Worm (Caenorhabditis elegans) whole organism, L1 larva: ENCODE measurements around the gene F44E2.3.

Source experiments
- C04F5.9 ChIP-seq: sonication (generic microtip); optimal IDR thresholded peaks from 2 replicates; lab custom pipeline; 2016; ENCODE audit warnings: missing genetic modification characterization, missing compliant biosample characterization
- C16A3.4 ChIP-seq: fragments of 150-350 bp; optimal IDR thresholded peaks from 2 replicates; lab custom pipeline; 2014; ENCODE audit warnings: missing biosample characterization, missing genetic modification characterization
- C34B4.2 ChIP-seq: sonication (generic microtip); optimal IDR thresholded peaks from 2 replicates; lab custom pipeline; 2017; ENCODE audit warnings: mild to moderate bottlenecking, missing genetic modification characterization, missing compliant biosample characterization
- F16B12.6 ChIP-seq: fragments of 150-350 bp; optimal IDR thresholded peaks from 2 replicates; lab custom pipeline; 2014; ENCODE audit warnings: missing biosample characterization, missing genetic modification characterization
- aly-2 ChIP-seq: fragments of 150-350 bp; optimal IDR thresholded peaks from 2 replicates; lab custom pipeline; 2014; ENCODE audit warnings: missing biosample characterization, missing genetic modification characterization
- blmp-1 ChIP-seq: fragments of 150-350 bp; optimal IDR thresholded peaks from 2 replicates; lab custom pipeline; 2014; ENCODE audit warnings: missing biosample characterization, missing genetic modification characterization
- ceh-63 ChIP-seq: fragments of 200-800 bp; sonication (Bioruptor generic); optimal IDR thresholded peaks from 2 replicates; lab custom pipeline; 2018; ENCODE audit warnings: mild to moderate bottlenecking, missing genetic modification characterization, missing compliant biosample characterization
- ceh-8 ChIP-seq: fragments of 200-800 bp; sonication (Bioruptor generic); optimal IDR thresholded peaks from 2 replicates; lab custom pipeline; 2018; ENCODE audit warnings: mild to moderate bottlenecking, missing genetic modification characterization, moderate library complexity, missing compliant biosample characterization
- ceh-82 ChIP-seq, 3 experiments: fragments of 150-350 bp in 1 of 3; sonication (generic microtip) in 2 of 3; optimal IDR thresholded peaks; 2 replicates each; lab custom pipeline; 2014 to 2017; ENCODE audit warnings: missing biosample characterization in 3 of 3, missing genetic modification characterization in 3 of 3
- ceh-88 ChIP-seq: fragments of 200-800 bp; sonication (Bioruptor generic); IDR thresholded peaks from 2 replicates; pipeline ENCODE4 v1.3.6; 2022; ENCODE audit warnings: missing genetic modification characterization, missing compliant biosample characterization
- ces-1 ChIP-seq: fragments of 150-350 bp; optimal IDR thresholded peaks from 2 replicates; lab custom pipeline; 2014; ENCODE audit warnings: missing biosample characterization, missing genetic modification reagents, missing genetic modification characterization
- dpl-1 ChIP-seq, 3 experiments: fragments of 150-350 bp in 2 of 3; sonication (generic microtip) in 1 of 3; optimal IDR thresholded peaks; 2 replicates each; lab custom pipeline; 2014 to 2017; ENCODE audit warnings: missing biosample characterization in 3 of 3, missing genetic modification characterization in 3 of 3, missing genetic modification reagents in 3 of 3
- dsc-1 ChIP-seq: sonication (generic microtip); optimal IDR thresholded peaks from 2 replicates; lab custom pipeline; 2016; ENCODE audit warnings: mild to moderate bottlenecking, missing genetic modification characterization, missing compliant biosample characterization
- efl-1 ChIP-seq, 4 experiments: fragments of 150-350 bp; optimal IDR thresholded peaks in 3 of 4; peaks in 1 of 4; 1 replicate in 1 of 4; 2 replicates in 3 of 4; lab custom pipeline; 2014; ENCODE audit warnings: missing biosample characterization in 2 of 4, missing genetic modification characterization in 2 of 4, missing genetic modification reagents in 2 of 4
- efl-3 ChIP-seq: fragments of 200-800 bp; sonication (Bioruptor generic); optimal IDR thresholded peaks from 2 replicates; lab custom pipeline; 2018; ENCODE audit warnings: mild to moderate bottlenecking, missing genetic modification characterization, missing compliant biosample characterization
- egl-27 ChIP-seq, 2 experiments: fragments of 150-350 bp in 1 of 2; sonication (generic microtip); optimal IDR thresholded peaks; 3 replicates each; lab custom pipeline; 2017 to 2018; ENCODE audit warnings: missing biosample characterization in 2 of 2, missing genetic modification characterization in 2 of 2, missing genetic modification reagents in 2 of 2
- elt-2 ChIP-seq: sonication (generic microtip); optimal IDR thresholded peaks from 2 replicates; lab custom pipeline; 2016; ENCODE audit warnings: missing genetic modification characterization, mild to moderate bottlenecking, inconsistent platforms, missing compliant biosample characterization, missing genetic modification reagents
- elt-3 ChIP-seq, 6 experiments: fragments of 150-350 bp in 1 of 6; sonication (generic microtip); optimal IDR thresholded peaks; 2 replicates each; lab custom pipeline; 2017 to 2018; ENCODE audit warnings: missing biosample characterization in 6 of 6, missing genetic modification characterization in 6 of 6, inconsistent platforms in 1 of 6
- fkh-10 ChIP-seq: sonication (generic microtip); optimal IDR thresholded peaks from 2 replicates; lab custom pipeline; 2017; ENCODE audit warnings: missing biosample characterization, missing genetic modification reagents, missing genetic modification characterization
- fkh-4 ChIP-seq: sonication (generic microtip); optimal IDR thresholded peaks from 2 replicates; lab custom pipeline; 2016; ENCODE audit warnings: missing compliant biosample characterization, missing genetic modification characterization, borderline replicate concordance
- fos-1 ChIP-seq: fragments of 150-350 bp; optimal IDR thresholded peaks from 2 replicates; lab custom pipeline; 2014; ENCODE audit warnings: missing biosample characterization, missing genetic modification characterization
- grh-1 ChIP-seq: fragments of 200-800 bp; sonication (Bioruptor generic); IDR thresholded peaks from 2 replicates; pipeline ENCODE4 v1.3.6; 2022; ENCODE audit warnings: missing genetic modification reagents, missing genetic modification characterization, missing compliant biosample characterization
- hlh-4 ChIP-seq: sonication (generic microtip); optimal IDR thresholded peaks from 2 replicates; lab custom pipeline; 2016; ENCODE audit warnings: mild to moderate bottlenecking, missing genetic modification characterization, missing compliant biosample characterization
- irx-1 ChIP-seq: sonication (generic microtip); optimal IDR thresholded peaks from 2 replicates; lab custom pipeline; 2016; ENCODE audit warnings: missing genetic modification characterization, missing compliant biosample characterization
- isw-1 ChIP-seq: fragments of 200-800 bp; sonication (Bioruptor generic); IDR thresholded peaks from 2 replicates; pipeline ENCODE4 v1.3.6; 2022; ENCODE audit warnings: missing genetic modification characterization, missing compliant biosample characterization
- jun-1 ChIP-seq: fragments of 150-350 bp; optimal IDR thresholded peaks from 2 replicates; lab custom pipeline; 2014; ENCODE audit warnings: missing biosample characterization, missing genetic modification reagents, missing genetic modification characterization
- lin-13 ChIP-seq: fragments of 150-350 bp; optimal IDR thresholded peaks from 2 replicates; lab custom pipeline; 2014; ENCODE audit warnings: missing biosample characterization, missing genetic modification reagents, missing genetic modification characterization
- lsy-2 ChIP-seq, 2 experiments: fragments of 150-350 bp; optimal IDR thresholded peaks; 2 replicates each; lab custom pipeline; 2014; ENCODE audit warnings: missing biosample characterization in 2 of 2, missing genetic modification characterization in 2 of 2
- mdl-1 ChIP-seq, 2 experiments: fragments of 150-350 bp; optimal IDR thresholded peaks; 2 replicates each; lab custom pipeline; 2014 to 2017; ENCODE audit warnings: missing biosample characterization in 2 of 2, missing genetic modification characterization in 2 of 2, inconsistent platforms in 1 of 2
- mep-1 ChIP-seq: fragments of 150-350 bp; optimal IDR thresholded peaks from 2 replicates; lab custom pipeline; 2014; ENCODE audit warnings: missing biosample characterization, missing genetic modification characterization
- nhr-20 ChIP-seq: sonication (generic microtip); optimal IDR thresholded peaks from 2 replicates; lab custom pipeline; 2016; ENCODE audit warnings: mild to moderate bottlenecking, missing genetic modification characterization, missing compliant biosample characterization
- nhr-71 ChIP-seq: sonication (generic microtip); optimal IDR thresholded peaks from 2 replicates; lab custom pipeline; 2016; ENCODE audit warnings: mild to moderate bottlenecking, missing genetic modification characterization, moderate library complexity, missing compliant biosample characterization
- nhr-76 ChIP-seq: sonication (generic microtip); optimal IDR thresholded peaks from 2 replicates; lab custom pipeline; 2017; ENCODE audit warnings: missing biosample characterization, missing genetic modification characterization
- nhr-84 ChIP-seq: sonication (generic microtip); optimal IDR thresholded peaks from 2 replicates; lab custom pipeline; 2017; ENCODE audit warnings: missing biosample characterization, missing genetic modification characterization
- nhr-85 ChIP-seq: sonication (generic microtip); peaks from one replicate; lab custom pipeline; 2016; ENCODE audit warnings: missing genetic modification characterization, inconsistent platforms, missing compliant biosample characterization
- pax-3 ChIP-seq: fragments of 200-800 bp; sonication (Bioruptor generic); optimal IDR thresholded peaks from 2 replicates; lab custom pipeline; 2018; ENCODE audit warnings: mild to moderate bottlenecking, missing genetic modification characterization, moderate library complexity, missing compliant biosample characterization
- rnt-1 ChIP-seq: sonication (generic microtip); optimal IDR thresholded peaks from 2 replicates; lab custom pipeline; 2016; ENCODE audit warnings: mild to moderate bottlenecking, missing genetic modification characterization, moderate library complexity, missing compliant biosample characterization
- skn-1 ChIP-seq: fragments of 150-350 bp; optimal IDR thresholded peaks from 2 replicates; lab custom pipeline; 2014; ENCODE audit warnings: missing biosample characterization, missing genetic modification characterization
- snpc-4 ChIP-seq: fragments of 150-350 bp; optimal IDR thresholded peaks from 2 replicates; lab custom pipeline; 2014; ENCODE audit warnings: missing biosample characterization, missing genetic modification characterization
- snu-23 ChIP-seq: sonication (generic microtip); optimal IDR thresholded peaks from 2 replicates; lab custom pipeline; 2016; ENCODE audit warnings: missing genetic modification characterization, missing compliant biosample characterization
- tbx-2 ChIP-seq: sonication (generic microtip); optimal IDR thresholded peaks from 2 replicates; lab custom pipeline; 2016; ENCODE audit warnings: missing genetic modification characterization, missing compliant biosample characterization
- unc-130 ChIP-seq: fragments of 150-350 bp; optimal IDR thresholded peaks from 2 replicates; lab custom pipeline; 2017; ENCODE audit warnings: missing biosample characterization, missing genetic modification characterization, inconsistent platforms
- vab-15 ChIP-seq: sonication (generic microtip); optimal IDR thresholded peaks from 2 replicates; lab custom pipeline; 2017; ENCODE audit warnings: missing genotype, mild to moderate bottlenecking, missing genetic modification characterization, missing compliant biosample characterization
- xbp-1 ChIP-seq: sonication (generic microtip); optimal IDR thresholded peaks from 2 replicates; lab custom pipeline; 2016; ENCODE audit warnings: missing genetic modification characterization, missing compliant biosample characterization
- ztf-11 ChIP-seq, 2 experiments: sonication (generic microtip); optimal IDR thresholded peaks; 2 replicates each; lab custom pipeline; 2016 to 2017; ENCODE audit warnings: missing genetic modification characterization in 2 of 2, missing biosample characterization in 1 of 2, missing compliant biosample characterization in 1 of 2
- ztf-4 ChIP-seq: fragments of 150-350 bp; optimal IDR thresholded peaks from 2 replicates; lab custom pipeline; 2014; ENCODE audit warnings: missing biosample characterization, missing genetic modification characterization

Gene F44E2.3

ce11 chrIII:8801352-8801863, 27.7 kb downstream of the F44E2.3 start:
- TF ChIP-seq skn-1 (tag; lab: Kevin White, UChicago) (peak; percentile 18), grh-1 (GFP tag; lab: Robert Waterston, UW) (peak; percentile 40; the same call in 1 of the 2 replicates), mdl-1 (tag; optimal IDR thresholded peaks at IDR 0.05; lab: Kevin White, UChicago) (peak in 1 of 2 experiments; percentile 14), ceh-82 (tag; optimal IDR thresholded peaks at IDR 0.05; lab: Kevin White, UChicago) (peak in 1 of 3 experiments; percentile 5), blmp-1 (tag; lab: Kevin White, UChicago) (peak; percentile 74), ceh-88 (GFP tag; lab: Robert Waterston, UW) (no peak), C16A3.4 (tag; lab: Kevin White, UChicago) (peak; percentile 0), unc-130 (peak; percentile 49), elt-3 (tag; optimal IDR thresholded peaks at IDR 0.05; lab: Kevin White, UChicago) (peak in 3 of 6 experiments; percentile 16 to 81 (median 68)), pax-3 (tag; lab: Kevin White, UChicago) (no peak), lin-13 (GFP tag; lab: Kevin White, UChicago) (peak; percentile 23)

DNA sequence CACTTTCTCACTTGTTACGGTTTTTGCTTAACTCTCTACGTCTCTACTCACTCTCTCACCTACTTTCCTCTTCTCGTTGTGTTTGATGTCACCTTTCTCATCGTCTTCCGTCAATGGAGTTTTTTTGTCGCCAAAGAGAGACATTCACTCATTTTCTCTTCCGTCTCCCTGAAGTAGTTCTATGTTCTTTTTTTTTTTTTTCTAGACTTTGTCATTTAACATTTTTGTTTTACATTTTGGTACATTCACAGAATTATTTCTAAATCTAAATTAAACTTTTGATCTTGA, 28.4 kb downstream of the F44E2.3 start:
- TF ChIP-seq lsy-2 (tag; optimal IDR thresholded peaks at IDR 0.05; lab: Kevin White, UChicago) (no peak), snpc-4 (no peak), mep-1 (tag; lab: Kevin White, UChicago) (no peak), ceh-82 (tag; optimal IDR thresholded peaks at IDR 0.05; lab: Kevin White, UChicago) (peak in 1 of 3 experiments; percentile 1), C34B4.2 (no peak), blmp-1 (tag; lab: Kevin White, UChicago) (peak; percentile 86), nhr-85 (peak; percentile 17), ceh-8 (GFP tag; lab: Kevin White, UChicago) (no peak), efl-1 (optimal IDR thresholded peaks at IDR 0.05; lab: Kevin White, UChicago) (no peak), efl-1 (GFP tag; optimal IDR thresholded peaks at IDR 0.05 in 1 of 2; lab: Kevin White, UChicago) (peak in 1 of 2 experiments; percentile 92), rnt-1 (no peak), isw-1 (GFP tag; lab: Robert Waterston, UW) (no peak), nhr-20 (tag; lab: Kevin White, UChicago) (no peak), hlh-4 (tag; lab: Kevin White, UChicago) (no peak), elt-2 (tag; lab: Kevin White, UChicago) (no peak)

- peak; percentile 92 for TF ChIP-seq vab-15 (tag; lab: Kevin White, UChicago)
- TF ChIP-seq dsc-1 (tag; lab: Kevin White, UChicago): peak; percentile 89
- TF ChIP-seq efl-3 (GFP tag; lab: Kevin White, UChicago): no peak
- peak; percentile 84 for TF ChIP-seq blmp-1 (tag; lab: Kevin White, UChicago)
- TF ChIP-seq ztf-11 (tag; optimal IDR thresholded peaks at IDR 0.05; lab: Kevin White, UChicago): peak in 1 of 2 experiments; percentile 61
- peak; percentile 89 for TF ChIP-seq irx-1 (tag; lab: Kevin White, UChicago)
- TF ChIP-seq lin-13 (GFP tag; lab: Kevin White, UChicago): peak; percentile 90
- TF ChIP-seq snu-23: peak; percentile 90
- TF ChIP-seq ceh-63 (GFP tag; lab: Kevin White, UChicago): no peak
- no peak for TF ChIP-seq C04F5.9 (tag; lab: Kevin White, UChicago)
- peak; percentile 8 for TF ChIP-seq F16B12.6
- TF ChIP-seq elt-3 (tag; optimal IDR thresholded peaks at IDR 0.05; lab: Kevin White, UChicago): peak in 1 of 6 experiments; percentile 23
- TF ChIP-seq dpl-1 (GFP tag; optimal IDR thresholded peaks at IDR 0.05; lab: Kevin White, UChicago): peak; percentile 26 to 60 (median 51)
- TF ChIP-seq fos-1 (tag; lab: Kevin White, UChicago): peak; percentile 92
- peak; percentile 74 for TF ChIP-seq aly-2
- TF ChIP-seq nhr-71 (tag; lab: Kevin White, UChicago): peak; percentile 98
- TF ChIP-seq unc-130: peak; percentile 75
- peak; percentile 79 for TF ChIP-seq fkh-4 (tag; lab: Kevin White, UChicago)
- TF ChIP-seq xbp-1 (tag; lab: Kevin White, UChicago): peak; percentile 83
- no peak for TF ChIP-seq nhr-84 (tag; lab: Kevin White, UChicago)
- TF ChIP-seq pax-3 (tag; lab: Kevin White, UChicago): peak; percentile 86
- TF ChIP-seq nhr-76 (tag; lab: Kevin White, UChicago): peak; percentile 32
- TF ChIP-seq jun-1: peak; percentile 80
- TF ChIP-seq egl-27 (tag; optimal IDR thresholded peaks at IDR 0.05; lab: Kevin White, UChicago): peak; percentile 85 to 94
- TF ChIP-seq ztf-4 (tag; lab: Kevin White, UChicago): peak; percentile 89
- peak; percentile 62 for TF ChIP-seq snpc-4
- no peak for TF ChIP-seq ces-1 (GFP tag; lab: Kevin White, UChicago)
- TF ChIP-seq tbx-2: peak; percentile 97
- peak; percentile 90 for TF ChIP-seq fkh-10 (GFP tag; lab: Kevin White, UChicago)
These were observed 28.9 kb downstream of the F44E2.3 start, which contains the start of gene F54F2.6 for ce11 chrIII:8799964-8800795. F54F2.6 (minus strand) TSS chrIII:8800701.
